Fruit fly (Drosophila melanogaster) whole organism, embryonic: ENCODE results near the gene STUB1.

Experiments used
- Antp ChIP-seq: fragments of 200-800 bp; sonication (Bioruptor generic); optimal IDR thresholded peaks from 3 replicates; lab custom pipeline; 2016; ENCODE audit warnings: missing biosample characterization, missing genetic modification characterization
- CG10462 ChIP-seq: fragments of 200-800 bp; sonication (Bioruptor generic); optimal IDR thresholded peaks from 2 replicates; lab custom pipeline; 2016; ENCODE audit warnings: missing biosample characterization, missing genetic modification characterization
- CG10543 ChIP-seq: fragments of 200-800 bp; sonication (Bioruptor generic); optimal IDR thresholded peaks from 3 replicates; lab custom pipeline; 2017; ENCODE audit warnings: missing biosample characterization, mild to moderate bottlenecking, missing genetic modification characterization, moderate library complexity
- CG11085 ChIP-seq: fragments of 200-800 bp; sonication (Bioruptor generic); IDR thresholded peaks from 2 replicates; pipeline ENCODE4 v1.3.6; 2022; ENCODE audit warnings: missing biosample characterization, missing genetic modification characterization
- CG11093 ChIP-seq: fragments of 200-800 bp; sonication (Bioruptor generic); IDR thresholded peaks from 3 replicates; pipeline ENCODE4 v1.3.6; 2022; ENCODE audit warnings: missing biosample characterization, missing genetic modification characterization
- CG11247 ChIP-seq: fragments of 200-800 bp; sonication (Bioruptor generic); IDR thresholded peaks from 2 replicates; pipeline ENCODE4 v1.3.6; 2022; ENCODE audit warnings: missing biosample characterization, missing genetic modification characterization
- CG11695 ChIP-seq: fragments of 200-800 bp; sonication (Bioruptor generic); IDR thresholded peaks from 3 replicates; pipeline ENCODE4 v1.3.6; 2022; ENCODE audit warnings: missing biosample characterization, missing genetic modification characterization
- CG12104 ChIP-seq: fragments of 200-800 bp; sonication (Bioruptor generic); optimal IDR thresholded peaks from 3 replicates; lab custom pipeline; 2016; ENCODE audit warnings: missing biosample characterization, missing genetic modification characterization
- CG12659 ChIP-seq: fragments of 200-800 bp; sonication (Bioruptor generic); optimal IDR thresholded peaks from 3 replicates; lab custom pipeline; 2017; ENCODE audit warnings: mild to moderate bottlenecking, missing biosample characterization, missing genetic modification reagents, missing genetic modification characterization
- CG16779 ChIP-seq: fragments of 200-800 bp; sonication (Bioruptor generic); IDR thresholded peaks from 2 replicates; pipeline ENCODE4 v1.3.6; 2022; ENCODE audit warnings: missing biosample characterization, missing genetic modification characterization
- CG16813 ChIP-seq: fragments of 200-800 bp; sonication (Bioruptor generic); IDR thresholded peaks from 3 replicates; pipeline ENCODE4 v1.3.6; 2022; ENCODE audit warnings: missing biosample characterization, missing genetic modification characterization; ENCODE audit not compliant: partially characterized antibody
- CG17612 ChIP-seq: fragments of 200-800 bp; sonication (Bioruptor generic); IDR thresholded peaks from 2 replicates; pipeline ENCODE4 v1.3.6; 2022; ENCODE audit warnings: missing biosample characterization, missing genetic modification characterization
- CG18476 ChIP-seq: fragments of 200-800 bp; sonication (Bioruptor generic); optimal IDR thresholded peaks from 2 replicates; lab custom pipeline; 2016; ENCODE audit warnings: missing biosample characterization, mild to moderate bottlenecking, missing genetic modification characterization
- CG2129 ChIP-seq: fragments of 200-800 bp; sonication (Bioruptor generic); IDR thresholded peaks from 2 replicates; pipeline ENCODE4 v1.3.6; 2022; ENCODE audit warnings: missing biosample characterization, missing genetic modification characterization; ENCODE audit not compliant: partially characterized antibody
- CG2712 ChIP-seq: fragments of 200-800 bp; optimal IDR thresholded peaks from 3 replicates; lab custom pipeline; 2019; ENCODE audit warnings: missing biosample characterization, mild to moderate bottlenecking, missing genetic modification characterization, moderate library complexity
- CG31441 ChIP-seq: fragments of 200-800 bp; sonication (Bioruptor generic); IDR thresholded peaks from 2 replicates; pipeline ENCODE4 v1.3.6; 2022; ENCODE audit warnings: missing biosample characterization, missing genetic modification characterization
- CG3281 ChIP-seq: fragments of 200-800 bp; sonication (Bioruptor generic); optimal IDR thresholded peaks from 3 replicates; lab custom pipeline; 2017; ENCODE audit warnings: missing biosample characterization, mild to moderate bottlenecking, missing genetic modification characterization
- CG4328 ChIP-seq: fragments of 200-800 bp; sonication (Bioruptor generic); optimal IDR thresholded peaks from 3 replicates; lab custom pipeline; 2017; ENCODE audit warnings: missing biosample characterization, missing genetic modification reagents, missing genetic modification characterization
- CG4424 ChIP-seq: fragments of 200-800 bp; sonication (Bioruptor generic); optimal IDR thresholded peaks from 3 replicates; lab custom pipeline; 2016; ENCODE audit warnings: missing biosample characterization, missing genetic modification characterization
- CG8290 ChIP-seq, 3 experiments: fragments of 200-800 bp; sonication (Bioruptor generic); optimal IDR thresholded peaks; 2 replicates each; lab custom pipeline; 2016 to 2019; ENCODE audit warnings: missing biosample characterization in 3 of 3, missing genetic modification characterization in 3 of 3, mild to moderate bottlenecking in 2 of 3, moderate library complexity in 1 of 3
- Dad ChIP-seq: fragments of 200-800 bp; sonication (Bioruptor generic); optimal IDR thresholded peaks from 3 replicates; lab custom pipeline; 2016; ENCODE audit warnings: missing biosample characterization, missing genetic modification characterization
- Dip3 ChIP-seq: fragments of 200-800 bp; sonication (Bioruptor generic); optimal IDR thresholded peaks from 3 replicates; lab custom pipeline; 2016; ENCODE audit warnings: missing biosample characterization, missing genetic modification characterization
- Doc3 ChIP-seq: fragments of 200-800 bp; sonication (Bioruptor generic); IDR thresholded peaks from 3 replicates; pipeline ENCODE4 v1.3.6; 2022; ENCODE audit warnings: missing biosample characterization, missing genetic modification characterization; ENCODE audit not compliant: partially characterized antibody
- E2f1 ChIP-seq: fragments of 200-800 bp; sonication (Bioruptor generic); IDR thresholded peaks from 2 replicates; pipeline ENCODE4 v1.3.6; 2022; ENCODE audit warnings: missing biosample characterization, missing genetic modification characterization
- ERR ChIP-seq: fragments of 200-800 bp; sonication (Bioruptor generic); optimal IDR thresholded peaks from 2 replicates; lab custom pipeline; 2016; ENCODE audit warnings: missing biosample characterization, missing genetic modification characterization
- HmgD ChIP-seq: fragments of 200-800 bp; sonication (Bioruptor generic); optimal IDR thresholded peaks from 3 replicates; lab custom pipeline; 2016; ENCODE audit warnings: missing biosample characterization, missing genetic modification characterization
- Hr3 ChIP-seq: fragments of 200-800 bp; sonication (Bioruptor generic); optimal IDR thresholded peaks from 3 replicates; lab custom pipeline; 2016; ENCODE audit warnings: missing biosample characterization, missing genetic modification characterization
- MBD-R2 ChIP-seq: fragments of 200-800 bp; sonication (Bioruptor generic); IDR thresholded peaks from 2 replicates; pipeline ENCODE4 v1.3.6; 2022; ENCODE audit warnings: missing biosample characterization, missing genetic modification characterization
- MESR4 ChIP-seq: fragments of 200-800 bp; sonication (Bioruptor generic); optimal IDR thresholded peaks from 2 replicates; lab custom pipeline; 2018; ENCODE audit warnings: missing biosample characterization, mild to moderate bottlenecking, missing genetic modification characterization, moderate library complexity
- Meics ChIP-seq: fragments of 200-800 bp; sonication (Bioruptor generic); optimal IDR thresholded peaks from 2 replicates; lab custom pipeline; 2017; ENCODE audit warnings: missing biosample characterization, mild to moderate bottlenecking, missing genetic modification characterization
- Oaz ChIP-seq: fragments of 200-800 bp; sonication (Bioruptor generic); IDR thresholded peaks from 2 replicates; pipeline ENCODE4 v1.3.6; 2022; ENCODE audit warnings: missing biosample characterization, missing genetic modification characterization
- Scr ChIP-seq: fragments of 200-800 bp; sonication (Bioruptor generic); IDR thresholded peaks from 2 replicates; pipeline ENCODE4 v1.3.6; 2022; ENCODE audit warnings: missing biosample characterization, missing genetic modification characterization; ENCODE audit not compliant: partially characterized antibody
- Six4 ChIP-seq: fragments of 200-800 bp; sonication (Bioruptor generic); optimal IDR thresholded peaks from 2 replicates; lab custom pipeline; 2016; ENCODE audit warnings: missing biosample characterization, missing genetic modification characterization
- Spps ChIP-seq: fragments of 200-800 bp; sonication (Bioruptor generic); optimal IDR thresholded peaks from 2 replicates; lab custom pipeline; 2018; ENCODE audit warnings: missing biosample characterization, mild to moderate bottlenecking, missing genetic modification characterization
- Vsx1 ChIP-seq: fragments of 200-800 bp; sonication (Bioruptor generic); optimal IDR thresholded peaks from 2 replicates; lab custom pipeline; 2017; ENCODE audit warnings: missing biosample characterization, mild to moderate bottlenecking, missing genetic modification characterization, missing genetic modification reagents
- abd-A ChIP-seq: fragments of 200-800 bp; sonication (Bioruptor generic); optimal IDR thresholded peaks from 3 replicates; lab custom pipeline; 2019; ENCODE audit warnings: missing biosample characterization, mild to moderate bottlenecking, missing genetic modification characterization, moderate library complexity
- dm ChIP-seq: fragments of 200-800 bp; sonication (Bioruptor generic); optimal IDR thresholded peaks from 3 replicates; lab custom pipeline; 2016; ENCODE audit warnings: missing biosample characterization, missing genetic modification characterization
- emc ChIP-seq: fragments of 200-800 bp; sonication (Bioruptor generic); optimal IDR thresholded peaks from 2 replicates; lab custom pipeline; 2016; ENCODE audit warnings: missing biosample characterization, missing genetic modification characterization
- ems ChIP-seq: fragments of 200-800 bp; sonication (Bioruptor generic); optimal IDR thresholded peaks from 3 replicates; lab custom pipeline; 2016; ENCODE audit warnings: missing biosample characterization, missing genetic modification characterization
- en ChIP-seq: fragments of 200-800 bp; sonication (Bioruptor generic); optimal IDR thresholded peaks from 2 replicates; lab custom pipeline; 2016; ENCODE audit warnings: missing biosample characterization, missing genetic modification characterization
- gcm ChIP-seq: fragments of 200-800 bp; sonication (Bioruptor generic); optimal IDR thresholded peaks from 2 replicates; lab custom pipeline; 2019; ENCODE audit warnings: missing biosample characterization, mild to moderate bottlenecking, missing genetic modification characterization, moderate library complexity
- grau ChIP-seq: fragments of 200-800 bp; optimal IDR thresholded peaks from 3 replicates; lab custom pipeline; 2019; ENCODE audit warnings: missing biosample characterization, mild to moderate bottlenecking, missing genetic modification characterization, moderate library complexity
- ham ChIP-seq: fragments of 200-800 bp; sonication (Bioruptor generic); IDR thresholded peaks from 2 replicates; pipeline ENCODE4 v1.3.6; 2022; ENCODE audit warnings: missing biosample characterization, missing genetic modification characterization
- knrl ChIP-seq: fragments of 200-800 bp; sonication (Bioruptor generic); IDR thresholded peaks from 3 replicates; pipeline ENCODE4 v1.3.6; 2022; ENCODE audit warnings: missing biosample characterization, missing genetic modification characterization; ENCODE audit not compliant: partially characterized antibody
- phol ChIP-seq: fragments of 200-800 bp; sonication (Bioruptor generic); optimal IDR thresholded peaks from 3 replicates; lab custom pipeline; 2018; ENCODE audit warnings: missing biosample characterization, mild to moderate bottlenecking, missing genetic modification characterization, moderate library complexity
- run ChIP-seq: fragments of 200-800 bp; sonication (Bioruptor generic); optimal IDR thresholded peaks from 3 replicates; lab custom pipeline; 2018; ENCODE audit warnings: missing biosample characterization, mild to moderate bottlenecking, missing genetic modification characterization
- sens ChIP-seq: fragments of 200-800 bp; sonication (Bioruptor generic); peaks from one replicate; lab custom pipeline; 2016; ENCODE audit warnings: missing biosample characterization, missing genetic modification characterization
- slou ChIP-seq: fragments of 200-800 bp; sonication (Bioruptor generic); optimal IDR thresholded peaks from 3 replicates; lab custom pipeline; 2016; ENCODE audit warnings: missing biosample characterization, missing genetic modification characterization
- so ChIP-seq: fragments of 200-800 bp; sonication (Bioruptor generic); IDR thresholded peaks from 3 replicates; pipeline ENCODE4 v1.3.6; 2022; ENCODE audit warnings: missing biosample characterization, missing genetic modification characterization
- stwl ChIP-seq: fragments of 200-800 bp; sonication (Bioruptor generic); optimal IDR thresholded peaks from 3 replicates; lab custom pipeline; 2018; ENCODE audit warnings: missing biosample characterization, mild to moderate bottlenecking, missing genetic modification characterization, moderate library complexity
- z ChIP-seq: fragments of 200-800 bp; sonication (Bioruptor generic); IDR thresholded peaks from 3 replicates; pipeline ENCODE4 v1.3.6; 2022; ENCODE audit warnings: missing biosample characterization, missing genetic modification characterization

STUB1 gene

dm6 chr2L:10405008-10405654 lies 32.2 kb upstream of the STUB1 start, which contains the start of the genes CG17768, LSm-4 and Ir31a:
Gene CG17768 (minus strand): TSS chr2L:10405203.
Gene LSm-4 (minus strand): TSS chr2L:10405203.
Gene Ir31a (plus strand): TSS chr2L:10405565.
- TF ChIP-seq Dad (no peak), CG3281 (GFP tag; lab: Kevin White, UChicago) (no peak), dm (no peak), Oaz (no peak), z (GFP tag; lab: Robert Waterston, UW) (no peak), CG10543 (GFP tag; lab: Kevin White, UChicago) (no peak), slou (GFP tag; lab: Kevin White, UChicago) (no peak), ems (GFP tag; lab: Kevin White, UChicago) (no peak), CG18476 (GFP tag; lab: Kevin White, UChicago) (no peak), abd-A (tag; lab: Kevin White, UChicago) (no peak), en (no peak), Doc3 (peak; percentile 88), ERR (GFP tag; lab: Kevin White, UChicago) (no peak), CG12104 (GFP tag; lab: Kevin White, UChicago) (no peak), run (tag; lab: Kevin White, UChicago) (no peak), CG11247 (GFP tag; lab: Robert Waterston, UW) (no peak), Six4 (GFP tag; lab: Kevin White, UChicago) (no peak), CG2712 (no peak), CG11093 (GFP tag; lab: Robert Waterston, UW) (no peak), grau (tag; lab: Kevin White, UChicago) (no peak), so (GFP tag; lab: Robert Waterston, UW) (no peak), CG11085 (GFP tag; lab: Robert Waterston, UW) (no peak), CG17612 (no peak), CG8290 (GFP tag; optimal IDR thresholded peaks at IDR 0.05; lab: Kevin White, UChicago) (peak; percentile 27), CG8290 (tag; optimal IDR thresholded peaks at IDR 0.05; lab: Kevin White, UChicago) (no peak), CG2129 (GFP tag; lab: Robert Waterston, UW) (peak; percentile 66; the same call in 1 of the 2 replicates), CG4328 (GFP tag; lab: Kevin White, UChicago) (no peak), stwl (tag; lab: Kevin White, UChicago) (peak; percentile 18), sens (GFP tag; lab: Kevin White, UChicago) (peak; percentile 22), Meics (GFP tag; lab: Kevin White, UChicago) (no peak), ham (GFP tag; lab: Robert Waterston, UW) (no peak), CG16813 (GFP tag; lab: Robert Waterston, UW) (peak; percentile 72), gcm (GFP tag; lab: Kevin White, UChicago) (no peak), Spps (tag; lab: Kevin White, UChicago) (no peak), CG31441 (GFP tag; lab: Robert Waterston, UW) (no peak), HmgD (GFP tag; lab: Kevin White, UChicago) (no peak), E2f1 (no peak), CG4424 (no peak), CG11695 (GFP tag; lab: Robert Waterston, UW) (no peak), Dip3 (GFP tag; lab: Kevin White, UChicago) (no peak), Hr3 (GFP tag; lab: Kevin White, UChicago) (no peak), MBD-R2 (GFP tag; lab: Robert Waterston, UW) (peak; percentile 46; the same call in 1 of the 2 replicates), Vsx1 (no peak), CG10462 (GFP tag; lab: Kevin White, UChicago) (no peak), phol (tag; lab: Kevin White, UChicago) (peak; percentile 11), emc (GFP tag; lab: Kevin White, UChicago) (no peak), CG12659 (peak; percentile 25), knrl (GFP tag; lab: Robert Waterston, UW) (peak; percentile 81), MESR4 (GFP tag; lab: Kevin White, UChicago) (peak; percentile 42), CG16779 (GFP tag; lab: Robert Waterston, UW) (no peak), Antp (GFP tag; lab: Kevin White, UChicago) (no peak), Scr (GFP tag; lab: Robert Waterston, UW) (peak; percentile 87)
